Fruit fly (Drosophila melanogaster) whole organism, embryonic: ENCODE measurements around the gene CG14277.

ENCODE experiments used
- Abd-B ChIP-seq: fragments of 200-800 bp; sonication (Bioruptor generic); optimal IDR thresholded peaks from 2 replicates; lab custom pipeline; 2018; ENCODE audit warnings: missing biosample characterization, mild to moderate bottlenecking, missing genetic modification characterization, moderate library complexity
- C15 ChIP-seq: fragments of 200-800 bp; sonication (Bioruptor generic); IDR thresholded peaks from 3 replicates; pipeline ENCODE4 v1.3.6; 2022; ENCODE audit warnings: missing biosample characterization, missing genetic modification characterization
- CG10565 ChIP-seq: fragments of 200-800 bp; sonication (Bioruptor generic); optimal IDR thresholded peaks from 3 replicates; lab custom pipeline; 2016; ENCODE audit warnings: missing biosample characterization, mild to moderate bottlenecking, missing genetic modification characterization
- CG11093 ChIP-seq: fragments of 200-800 bp; sonication (Bioruptor generic); IDR thresholded peaks from 3 replicates; pipeline ENCODE4 v1.3.6; 2022; ENCODE audit warnings: missing biosample characterization, missing genetic modification characterization
- CG11456 ChIP-seq: fragments of 200-800 bp; sonication (Bioruptor generic); IDR thresholded peaks from 3 replicates; pipeline ENCODE4 v1.3.6; 2022; ENCODE audit warnings: missing biosample characterization, missing genetic modification characterization
- CG12299 ChIP-seq: fragments of 200-800 bp; sonication (Bioruptor generic); optimal IDR thresholded peaks from 2 replicates; lab custom pipeline; 2018; ENCODE audit warnings: missing biosample characterization, mild to moderate bottlenecking, missing genetic modification characterization
- CG12659 ChIP-seq: fragments of 200-800 bp; sonication (Bioruptor generic); optimal IDR thresholded peaks from 3 replicates; lab custom pipeline; 2017; ENCODE audit warnings: mild to moderate bottlenecking, missing biosample characterization, missing genetic modification reagents, missing genetic modification characterization
- CG12942 ChIP-seq: fragments of 200-800 bp; sonication (Bioruptor generic); optimal IDR thresholded peaks from 3 replicates; lab custom pipeline; 2016; ENCODE audit warnings: missing biosample characterization, missing genetic modification characterization
- CG13424 ChIP-seq: fragments of 200-800 bp; sonication (Bioruptor generic); optimal IDR thresholded peaks from 2 replicates; lab custom pipeline; 2019; ENCODE audit warnings: missing biosample characterization, mild to moderate bottlenecking, missing genetic modification characterization, moderate library complexity
- CG14050 ChIP-seq: fragments of 200-800 bp; sonication (Bioruptor generic); IDR thresholded peaks from 3 replicates; pipeline ENCODE4 v1.3.6; 2022; ENCODE audit warnings: missing biosample characterization, missing genetic modification characterization
- CG1792 ChIP-seq: fragments of 200-800 bp; sonication (Bioruptor generic); optimal IDR thresholded peaks from 2 replicates; lab custom pipeline; 2016; ENCODE audit warnings: missing biosample characterization, missing genetic modification characterization
- CG18262 ChIP-seq: fragments of 200-800 bp; optimal IDR thresholded peaks from 3 replicates; lab custom pipeline; 2019; ENCODE audit warnings: missing biosample characterization, mild to moderate bottlenecking, missing genetic modification characterization, moderate library complexity
- CG2116 ChIP-seq: fragments of 200-800 bp; sonication (Bioruptor generic); optimal IDR thresholded peaks from 3 replicates; lab custom pipeline; 2018; ENCODE audit warnings: missing biosample characterization, mild to moderate bottlenecking, missing genetic modification characterization
- CG2678 ChIP-seq: fragments of 200-800 bp; sonication (Bioruptor generic); optimal IDR thresholded peaks from 3 replicates; lab custom pipeline; 2019; ENCODE audit warnings: missing biosample characterization, mild to moderate bottlenecking, missing genetic modification characterization, moderate library complexity
- CG31365 ChIP-seq: fragments of 200-800 bp; sonication (Bioruptor generic); optimal IDR thresholded peaks from 2 replicates; lab custom pipeline; 2018; ENCODE audit warnings: missing biosample characterization, mild to moderate bottlenecking, missing genetic modification characterization
- CG32772 ChIP-seq: fragments of 200-800 bp; sonication (Bioruptor generic); IDR thresholded peaks from 2 replicates; pipeline ENCODE4 v1.3.6; 2022; ENCODE audit warnings: missing biosample characterization, missing genetic modification characterization
- CG33557 ChIP-seq: fragments of 200-800 bp; sonication (Bioruptor generic); optimal IDR thresholded peaks from 2 replicates; lab custom pipeline; 2019; ENCODE audit warnings: missing biosample characterization, mild to moderate bottlenecking, missing genetic modification characterization, moderate library complexity
- CG4328 ChIP-seq: fragments of 200-800 bp; sonication (Bioruptor generic); optimal IDR thresholded peaks from 3 replicates; lab custom pipeline; 2017; ENCODE audit warnings: missing biosample characterization, missing genetic modification reagents, missing genetic modification characterization
- CG4424 ChIP-seq: fragments of 200-800 bp; sonication (Bioruptor generic); optimal IDR thresholded peaks from 3 replicates; lab custom pipeline; 2016; ENCODE audit warnings: missing biosample characterization, missing genetic modification characterization
- CG4854 ChIP-seq: fragments of 200-800 bp; sonication (Bioruptor generic); optimal IDR thresholded peaks from 2 replicates; lab custom pipeline; 2016; ENCODE audit warnings: missing biosample characterization, missing genetic modification characterization, inconsistent platforms
- CG6765 ChIP-seq: fragments of 200-800 bp; sonication (Bioruptor generic); optimal IDR thresholded peaks from 3 replicates; lab custom pipeline; 2017; ENCODE audit warnings: missing biosample characterization, mild to moderate bottlenecking, missing genetic modification characterization
- CG7372 ChIP-seq: fragments of 200-800 bp; sonication (Bioruptor generic); IDR thresholded peaks from 2 replicates; pipeline ENCODE4 v1.3.6; 2022; ENCODE audit warnings: missing biosample characterization, missing genetic modification characterization
- CG7987 ChIP-seq: fragments of 200-800 bp; sonication (Bioruptor generic); optimal IDR thresholded peaks from 2 replicates; lab custom pipeline; 2018; ENCODE audit warnings: missing biosample characterization, mild to moderate bottlenecking, missing genetic modification characterization, moderate library complexity
- CG8478 ChIP-seq: fragments of >200 bp; optimal IDR thresholded peaks from 2 replicates; lab custom pipeline; 2018
- CG9876 ChIP-seq: fragments of 200-800 bp; sonication (Bioruptor generic); optimal IDR thresholded peaks from 2 replicates; lab custom pipeline; 2016; ENCODE audit warnings: missing biosample characterization, missing genetic modification characterization
- Gsc ChIP-seq: fragments of 200-800 bp; sonication (Bioruptor generic); IDR thresholded peaks from 2 replicates; pipeline ENCODE4 v1.3.6; 2022; ENCODE audit warnings: missing biosample characterization, missing genetic modification characterization
- Hand ChIP-seq: fragments of 200-800 bp; sonication (Bioruptor generic); optimal IDR thresholded peaks from 2 replicates; lab custom pipeline; 2017; ENCODE audit warnings: mild to moderate bottlenecking, missing biosample characterization, missing genetic modification reagents, missing genetic modification characterization
- Jarid2 ChIP-seq: fragments of 200-800 bp; sonication (Bioruptor generic); optimal IDR thresholded peaks from 3 replicates; lab custom pipeline; 2017; ENCODE audit warnings: mild to moderate bottlenecking, missing biosample characterization, missing genetic modification reagents, missing genetic modification characterization
- Lhr ChIP-seq: fragments of 200-800 bp; sonication (Bioruptor generic); optimal IDR thresholded peaks from 3 replicates; lab custom pipeline; 2017; ENCODE audit warnings: mild to moderate bottlenecking, missing biosample characterization, missing genetic modification reagents, missing genetic modification characterization
- Lim3 ChIP-seq: fragments of 200-800 bp; sonication (Bioruptor generic); IDR thresholded peaks from 2 replicates; pipeline ENCODE4 v1.3.6; 2022; ENCODE audit warnings: missing biosample characterization, missing genetic modification characterization
- Meics ChIP-seq: fragments of 200-800 bp; sonication (Bioruptor generic); optimal IDR thresholded peaks from 2 replicates; lab custom pipeline; 2017; ENCODE audit warnings: missing biosample characterization, mild to moderate bottlenecking, missing genetic modification characterization
- NC2α ChIP-seq: fragments of 200-800 bp; sonication (Bioruptor generic); optimal IDR thresholded peaks from 2 replicates; lab custom pipeline; 2016; ENCODE audit warnings: missing biosample characterization, missing genetic modification characterization
- NC2β ChIP-seq: fragments of 200-800 bp; sonication (Bioruptor generic); optimal IDR thresholded peaks from 2 replicates; lab custom pipeline; 2016; ENCODE audit warnings: missing biosample characterization, missing genetic modification characterization
- Rfx ChIP-seq: fragments of 200-800 bp; sonication (Bioruptor generic); IDR thresholded peaks from 2 replicates; pipeline ENCODE4 v1.3.6; 2022; ENCODE audit warnings: missing biosample characterization, missing genetic modification characterization
- ara ChIP-seq: fragments of 200-800 bp; sonication (Bioruptor generic); IDR thresholded peaks from 2 replicates; pipeline ENCODE4 v1.3.6; 2022; ENCODE audit warnings: missing biosample characterization, missing genetic modification characterization
- bab2 ChIP-seq: fragments of 200-800 bp; sonication (Bioruptor generic); optimal IDR thresholded peaks from 2 replicates; lab custom pipeline; 2016; ENCODE audit warnings: missing biosample characterization, missing genetic modification characterization
- bcd ChIP-seq: fragments of 200-800 bp; sonication (Bioruptor generic); optimal IDR thresholded peaks from 2 replicates; lab custom pipeline; 2017; ENCODE audit warnings: missing biosample characterization, mild to moderate bottlenecking, missing genetic modification characterization
- gce ChIP-seq: fragments of 200-800 bp; sonication (Bioruptor generic); IDR thresholded peaks from 3 replicates; pipeline ENCODE4 v1.3.6; 2022; ENCODE audit warnings: missing biosample characterization, missing genetic modification characterization
- gsb ChIP-seq: fragments of 200-800 bp; sonication (Bioruptor generic); IDR thresholded peaks from 2 replicates; pipeline ENCODE4 v1.3.6; 2022; ENCODE audit warnings: missing biosample characterization, missing genetic modification characterization
- insv ChIP-seq, 2 experiments: fragments of 200-800 bp; sonication (Bioruptor generic); optimal IDR thresholded peaks; 3 replicates each; lab custom pipeline; 2016 to 2018; ENCODE audit warnings: missing biosample characterization in 2 of 2, missing genetic modification characterization in 2 of 2
- jumu ChIP-seq: fragments of 200-800 bp; sonication (Bioruptor generic); optimal IDR thresholded peaks from 3 replicates; lab custom pipeline; 2016; ENCODE audit warnings: missing biosample characterization, missing genetic modification characterization
- lab ChIP-seq: fragments of 200-800 bp; sonication (Bioruptor generic); optimal IDR thresholded peaks from 3 replicates; lab custom pipeline; 2017; ENCODE audit warnings: missing biosample characterization, missing genetic modification characterization, mild to moderate bottlenecking, moderate library complexity, missing genetic modification reagents
- nau ChIP-seq: fragments of 200-800 bp; sonication (Bioruptor generic); optimal IDR thresholded peaks from 3 replicates; lab custom pipeline; 2017; ENCODE audit warnings: missing biosample characterization, mild to moderate bottlenecking, missing genetic modification characterization, missing genetic modification reagents
- onecut ChIP-seq: fragments of 200-800 bp; sonication (Bioruptor generic); IDR thresholded peaks from 2 replicates; pipeline ENCODE4 v1.3.6; 2022; ENCODE audit warnings: missing biosample characterization, missing genetic modification characterization
- pnt ChIP-seq: fragments of 200-800 bp; sonication (Bioruptor generic); optimal IDR thresholded peaks from 3 replicates; lab custom pipeline; 2016; ENCODE audit warnings: missing biosample characterization, missing genetic modification characterization
- rib ChIP-seq: fragments of 200-800 bp; sonication (Bioruptor generic); IDR thresholded peaks from 2 replicates; pipeline ENCODE4 v1.3.6; 2022; ENCODE audit warnings: missing biosample characterization, missing genetic modification characterization
- run ChIP-seq: fragments of 200-800 bp; sonication (Bioruptor generic); optimal IDR thresholded peaks from 3 replicates; lab custom pipeline; 2018; ENCODE audit warnings: missing biosample characterization, mild to moderate bottlenecking, missing genetic modification characterization
- sna ChIP-seq: fragments of 200-800 bp; sonication (Bioruptor generic); IDR thresholded peaks from 2 replicates; pipeline ENCODE4 v1.3.6; 2022; ENCODE audit warnings: missing biosample characterization, missing genetic modification characterization; ENCODE audit not compliant: partially characterized antibody
- stc ChIP-seq: fragments of 200-800 bp; sonication (Bioruptor generic); IDR thresholded peaks from 2 replicates; pipeline ENCODE4 v1.3.6; 2022; ENCODE audit warnings: missing biosample characterization, missing genetic modification characterization
- wek ChIP-seq: fragments of 200-800 bp; sonication (Bioruptor generic); optimal IDR thresholded peaks from 3 replicates; lab custom pipeline; 2018; ENCODE audit warnings: missing biosample characterization, mild to moderate bottlenecking, missing genetic modification characterization, moderate library complexity

Gene CG14277

DNA sequence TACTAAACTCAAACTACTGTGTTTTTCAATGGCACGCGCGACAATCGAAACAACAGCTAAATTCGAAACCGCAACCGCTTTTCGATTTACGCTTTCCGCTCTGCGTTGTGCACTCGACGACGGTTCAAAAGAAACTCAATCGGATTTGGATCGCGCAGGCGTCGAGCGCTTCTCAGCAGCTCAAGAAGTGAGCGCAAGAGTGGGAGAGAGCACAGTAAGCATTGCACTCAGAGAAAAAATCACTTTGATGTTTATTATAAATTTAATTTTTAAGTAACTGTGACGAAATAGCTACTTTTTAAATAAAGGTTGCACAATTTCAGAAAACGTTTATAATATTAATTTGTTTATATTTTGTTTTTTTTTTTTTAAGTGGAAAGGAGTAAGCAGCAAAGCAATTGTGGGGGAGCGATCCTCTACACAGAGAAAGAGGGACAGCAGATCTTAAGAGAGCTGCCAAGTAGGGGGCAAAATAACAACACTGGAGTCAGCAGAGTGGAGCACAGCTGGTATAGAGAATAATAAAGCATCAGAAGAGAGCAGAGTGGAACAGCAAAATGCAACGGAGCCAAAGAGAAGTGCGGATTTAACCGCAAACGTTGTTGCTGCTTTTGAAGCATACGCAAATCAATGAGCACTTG is 35.4 kb downstream of the CG14277 start (continued):
- TF ChIP-seq Jarid2 (peak; percentile 88), Lim3 (GFP tag; lab: Robert Waterston, UW) (peak; percentile 95), CG32772 (GFP tag; lab: Robert Waterston, UW) (peak; percentile 99), CG14050 (peak; percentile 98), CG1792 (GFP tag; lab: Kevin White, UChicago) (peak; percentile 81), CG12299 (tag; lab: Kevin White, UChicago) (peak; percentile 97), CG12942 (GFP tag; lab: Kevin White, UChicago) (peak; percentile 97), rib (GFP tag; lab: Robert Waterston, UW) (peak; percentile 97), sna (no peak), Gsc (GFP tag; lab: Robert Waterston, UW) (no peak; the same call in 1 of the 2 replicates), CG11093 (GFP tag; lab: Robert Waterston, UW) (peak; percentile 97), CG4424 (GFP tag; lab: Kevin White, UChicago) (peak; percentile 99), CG2116 (GFP tag; lab: Kevin White, UChicago) (peak; percentile 89), CG33557 (peak; percentile 98), CG7372 (GFP tag; lab: Robert Waterston, UW) (peak; percentile 97), Lhr (GFP tag; lab: Kevin White, UChicago) (peak; percentile 94), Meics (GFP tag; lab: Kevin White, UChicago) (peak; percentile 96), Abd-B (peak; percentile 93), ara (peak; percentile 99), wek (GFP tag; lab: Kevin White, UChicago) (peak; percentile 71), gsb (peak; percentile 97), bab2 (GFP tag; lab: Kevin White, UChicago) (peak; percentile 95), jumu (peak; percentile 73), NC2α (GFP tag; lab: Kevin White, UChicago) (peak; percentile 90), CG12659 (GFP tag; lab: Kevin White, UChicago) (peak; percentile 97), lab (GFP tag; lab: Kevin White, UChicago) (peak; percentile 98), nau (peak; percentile 96), CG6765 (GFP tag; lab: Kevin White, UChicago) (peak; percentile 91), CG4854 (GFP tag; lab: Kevin White, UChicago) (peak; percentile 90), onecut (GFP tag; lab: Robert Waterston, UW) (peak; percentile 96), C15 (GFP tag; lab: Robert Waterston, UW) (peak; percentile 92), CG4328 (GFP tag; lab: Kevin White, UChicago) (peak; percentile 91), Hand (peak; percentile 90), CG8478 (no peak), bcd (GFP tag; lab: Kevin White, UChicago) (peak; percentile 97), gce (GFP tag; lab: Robert Waterston, UW) (peak; percentile 99), CG2678 (tag; lab: Kevin White, UChicago) (peak; percentile 98), NC2β (GFP tag; lab: Kevin White, UChicago) (peak; percentile 94), run (tag; lab: Kevin White, UChicago) (peak; percentile 97), CG11456 (GFP tag; lab: Robert Waterston, UW) (peak; percentile 96), CG10565 (GFP tag; lab: Kevin White, UChicago) (peak; percentile 91), Rfx (GFP tag; lab: Robert Waterston, UW) (peak; percentile 97), CG31365 (tag; lab: Kevin White, UChicago) (peak; percentile 73), pnt (GFP tag; lab: Kevin White, UChicago) (peak; percentile 85), CG13424 (tag; lab: Kevin White, UChicago) (peak; percentile 99), CG7987 (GFP tag; lab: Kevin White, UChicago) (peak; percentile 93), CG18262 (tag; lab: Kevin White, UChicago) (peak; percentile 97), CG9876 (GFP tag; lab: Kevin White, UChicago) (peak; percentile 58), stc (GFP tag; lab: Robert Waterston, UW) (peak; percentile 99), insv (GFP tag; optimal IDR thresholded peaks at IDR 0.05; lab: Kevin White, UChicago) (peak; percentile 11 to 62)
